Worm (Caenorhabditis elegans) whole organism, L2 larva: ENCODE data around the gene F59B1.8.
"Not testable (repeated sequence)": the region's sequence is repeated elsewhere in the genome, so short reads cannot be mapped to it uniquely, and the experiment has no call there.

Experiments used
- C34F6.9 ChIP-seq: fragments of 150-350 bp; optimal IDR thresholded peaks from 2 replicates; lab custom pipeline; 2014; ENCODE audit warnings: missing biosample characterization, missing genetic modification characterization
- F13H6.1 ChIP-seq: sonication (generic microtip); optimal IDR thresholded peaks from 2 replicates; lab custom pipeline; 2016; ENCODE audit warnings: missing genetic modification characterization, missing compliant biosample characterization
- Y55F3AM.14 ChIP-seq: fragments of 200-800 bp; sonication (Bioruptor generic); optimal IDR thresholded peaks from 2 replicates; lab custom pipeline; 2018; ENCODE audit warnings: mild to moderate bottlenecking, missing genetic modification characterization, missing compliant biosample characterization
- alr-1 ChIP-seq: fragments of 150-350 bp; optimal IDR thresholded peaks from 2 replicates; lab custom pipeline; 2014; ENCODE audit warnings: missing biosample characterization, missing genetic modification characterization
- ceh-16 ChIP-seq: fragments of 150-350 bp; optimal IDR thresholded peaks from 2 replicates; lab custom pipeline; 2014; ENCODE audit warnings: missing biosample characterization, missing genetic modification characterization
- crh-2 ChIP-seq: sonication (generic microtip); optimal IDR thresholded peaks from 2 replicates; lab custom pipeline; 2017; ENCODE audit warnings: missing biosample characterization, missing genetic modification characterization
- egl-27 ChIP-seq: sonication (generic microtip); optimal IDR thresholded peaks from 3 replicates; lab custom pipeline; 2017; ENCODE audit warnings: missing biosample characterization, missing genetic modification reagents, missing genetic modification characterization
- elt-1 ChIP-seq: fragments of 150-350 bp; optimal IDR thresholded peaks from 2 replicates; lab custom pipeline; 2014; ENCODE audit warnings: missing biosample characterization, missing genetic modification characterization
- elt-3 ChIP-seq: sonication (generic microtip); optimal IDR thresholded peaks from 2 replicates; lab custom pipeline; 2017; ENCODE audit warnings: missing biosample characterization, missing genetic modification characterization
- fos-1 ChIP-seq: fragments of 150-350 bp; optimal IDR thresholded peaks from 2 replicates; lab custom pipeline; 2014; ENCODE audit warnings: missing biosample characterization, missing genetic modification characterization
- gmeb-1 ChIP-seq: fragments of 150-350 bp; optimal IDR thresholded peaks from 2 replicates; lab custom pipeline; 2014; ENCODE audit warnings: missing biosample characterization, missing genetic modification characterization
- lin-13 ChIP-seq: fragments of 150-350 bp; optimal IDR thresholded peaks from 2 replicates; lab custom pipeline; 2014; ENCODE audit warnings: missing biosample characterization, missing genetic modification reagents, missing genetic modification characterization
- lin-39 ChIP-seq: fragments of 150-350 bp; optimal IDR thresholded peaks from 2 replicates; lab custom pipeline; 2014; ENCODE audit warnings: missing biosample characterization, missing genetic modification reagents, missing genetic modification characterization
- mab-5 ChIP-seq: fragments of 150-350 bp; optimal IDR thresholded peaks from 2 replicates; lab custom pipeline; 2014; ENCODE audit warnings: missing biosample characterization, missing genetic modification characterization
- nhr-10 ChIP-seq: sonication (generic microtip); optimal IDR thresholded peaks from 2 replicates; lab custom pipeline; 2017; ENCODE audit warnings: missing biosample characterization, missing genetic modification characterization
- nhr-11 ChIP-seq: fragments of 150-350 bp; optimal IDR thresholded peaks from 2 replicates; lab custom pipeline; 2014; ENCODE audit warnings: missing biosample characterization, missing genetic modification characterization
- nhr-129 ChIP-seq: fragments of 150-350 bp; optimal IDR thresholded peaks from 2 replicates; lab custom pipeline; 2014; ENCODE audit warnings: missing biosample characterization, missing genetic modification characterization
- nhr-23 ChIP-seq: fragments of 150-350 bp; optimal IDR thresholded peaks from 2 replicates; lab custom pipeline; 2014; ENCODE audit warnings: missing biosample characterization, missing genetic modification reagents, missing genetic modification characterization
- nhr-77 ChIP-seq: fragments of 150-350 bp; optimal IDR thresholded peaks from 2 replicates; lab custom pipeline; 2014; ENCODE audit warnings: missing biosample characterization, missing genetic modification characterization
- sem-4 ChIP-seq: fragments of 150-350 bp; optimal IDR thresholded peaks from 2 replicates; lab custom pipeline; 2014; ENCODE audit warnings: missing biosample characterization, missing genetic modification reagents, missing genetic modification characterization
- skn-1 ChIP-seq: sonication (generic microtip); optimal IDR thresholded peaks from 2 replicates; lab custom pipeline; 2017; ENCODE audit warnings: missing biosample characterization, missing genetic modification characterization
- sma-3 ChIP-seq: sonication (generic microtip); optimal IDR thresholded peaks from 2 replicates; lab custom pipeline; 2016; ENCODE audit warnings: missing genetic modification reagents, missing genetic modification characterization, missing compliant biosample characterization
- sma-9 ChIP-seq, 2 experiments: fragments of 150-350 bp in 1 of 2; sonication (generic microtip) in 1 of 2; optimal IDR thresholded peaks; 2 replicates each; lab custom pipeline; 2014 to 2016; ENCODE audit warnings: missing genetic modification characterization in 2 of 2, mild to moderate bottlenecking in 1 of 2, missing biosample characterization in 1 of 2, missing compliant biosample characterization in 1 of 2, missing genetic modification reagents in 1 of 2, moderate library complexity in 1 of 2
- unc-39 ChIP-seq: fragments of 150-350 bp; optimal IDR thresholded peaks from 2 replicates; lab custom pipeline; 2014; ENCODE audit warnings: missing biosample characterization, missing genetic modification characterization
- unc-55 ChIP-seq: fragments of 150-350 bp; sonication (generic microtip); optimal IDR thresholded peaks from 3 replicates; lab custom pipeline; 2014; ENCODE audit warnings: missing biosample characterization, missing genetic modification reagents, missing genetic modification characterization
- ztf-11 ChIP-seq: sonication (generic microtip); optimal IDR thresholded peaks from 2 replicates; lab custom pipeline; 2017; ENCODE audit warnings: missing biosample characterization, missing genetic modification characterization
- ztf-4 ChIP-seq: fragments of 150-350 bp; optimal IDR thresholded peaks from 2 replicates; lab custom pipeline; 2014; ENCODE audit warnings: missing biosample characterization, missing genetic modification characterization

F59B1.8 gene

ce11 chrV:3605325-3605724 is 38.7 kb downstream of the F59B1.8 start, which contains the start of gene T22F3.8:
T22F3.8 (minus strand) TSS chrV:3605425.
- TF ChIP-seq egl-27, result no peak
- no peak for TF ChIP-seq ztf-11 (tag; lab: Kevin White, UChicago)
- no peak for TF ChIP-seq elt-3 (tag; lab: Kevin White, UChicago)
- TF ChIP-seq ztf-4 (tag; lab: Kevin White, UChicago), result no peak
- TF ChIP-seq mab-5 (tag; lab: Kevin White, UChicago), result no peak
- no peak for TF ChIP-seq sem-4 (tag; lab: Kevin White, UChicago)
- no peak for TF ChIP-seq unc-39 (tag; lab: Kevin White, UChicago)
- no peak for TF ChIP-seq sma-3
- no peak for TF ChIP-seq alr-1 (tag; lab: Kevin White, UChicago)
- no peak for TF ChIP-seq nhr-23
- no peak for TF ChIP-seq nhr-10 (tag; lab: Kevin White, UChicago)
- no peak for TF ChIP-seq C34F6.9 (tag; lab: Kevin White, UChicago)
- no peak for TF ChIP-seq crh-2 (tag; lab: Kevin White, UChicago)

ce11 chrV:3600570-3600969 is 43.5 kb downstream of the F59B1.8 start, which contains the start of gene T22F3.7:
T22F3.7 (minus strand) TSS chrV:3600670.
- TF ChIP-seq Y55F3AM.14 (GFP tag; lab: Kevin White, UChicago) (no peak), nhr-10 (tag; lab: Kevin White, UChicago) (no peak), elt-3 (tag; lab: Kevin White, UChicago) (no peak), ceh-16 (tag; lab: Kevin White, UChicago) (no peak), skn-1 (tag; lab: Kevin White, UChicago) (no peak), nhr-23 (no peak), F13H6.1 (tag; lab: Kevin White, UChicago) (no peak), lin-39 (tag; lab: Kevin White, UChicago) (no peak), fos-1 (no peak)
- TF ChIP-seq, all 48 proteins: peak for 0

DNA sequence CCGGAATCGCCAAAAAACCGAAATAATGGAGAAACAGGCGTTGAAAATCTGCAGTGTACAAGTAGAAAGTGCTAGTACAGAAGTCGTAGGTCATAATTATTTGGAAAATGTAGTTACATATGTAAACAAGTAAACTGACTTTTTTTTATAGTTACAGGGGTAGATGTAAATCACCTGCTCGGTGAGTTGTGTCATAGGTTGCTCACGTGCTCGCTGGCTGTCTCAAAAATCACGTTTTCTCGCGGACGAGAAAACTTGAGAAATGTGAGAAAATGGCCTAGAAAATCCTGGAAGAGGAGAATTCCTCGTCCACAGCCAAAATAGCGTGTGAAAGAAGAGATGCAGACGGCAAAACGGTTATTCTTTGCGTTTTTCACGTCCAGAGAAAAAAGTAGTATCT is 47.0 kb downstream of the F59B1.8 start, which contains the start of gene srh-212:
srh-212 (minus strand) TSS at position 101 of the 400 bp plus-strand sequence.
- not testable (repeated sequence) for TF ChIP-seq gmeb-1; nhr-11; nhr-77 (tag; lab: Kevin White, UChicago)
- TF ChIP-seq, all 48 proteins: peak for 0; not testable (repeated sequence) for 48

ce11 chrV:3594936-3595335 is 49.1 kb downstream of the F59B1.8 start, which contains the start of gene srh-213:
srh-213 (minus strand) TSS chrV:3595036.
- TF ChIP-seq skn-1 (tag; lab: Kevin White, UChicago), result no peak
- TF ChIP-seq nhr-11, result no peak
- no peak for TF ChIP-seq nhr-129 (tag; lab: Kevin White, UChicago)
- TF ChIP-seq sma-9 (GFP tag; optimal IDR thresholded peaks at IDR 0.05; lab: Kevin White, UChicago), result no peak
- no peak for TF ChIP-seq sma-9 (tag; optimal IDR thresholded peaks at IDR 0.05; lab: Kevin White, UChicago)
- no peak for TF ChIP-seq lin-39 (tag; lab: Kevin White, UChicago)
- no peak for TF ChIP-seq nhr-23
- no peak for TF ChIP-seq nhr-10 (tag; lab: Kevin White, UChicago)
- TF ChIP-seq lin-13 (GFP tag; lab: Kevin White, UChicago), result no peak
- TF ChIP-seq gmeb-1, result no peak
- no peak for TF ChIP-seq unc-55
- no peak for TF ChIP-seq elt-3 (tag; lab: Kevin White, UChicago)

- TF ChIP-seq elt-1 (tag; lab: Kevin White, UChicago), result no peak
Measured at ce11 chrV:3592099-3592498, 51.9 kb downstream of the F59B1.8 start, which contains the start of gene T22F3.12. T22F3.12 (minus strand) TSS chrV:3592199.
